Worm (Caenorhabditis elegans) whole organism, mixed stage, embryonic: ENCODE data around the gene htp-1.

Source experiments
- M03D4.4 ChIP-seq: sonication (generic microtip); optimal IDR thresholded peaks from 2 replicates; lab custom pipeline; 2017; ENCODE audit warnings: mild to moderate bottlenecking, missing genetic modification characterization, missing compliant biosample characterization
- bed-3 ChIP-seq: fragments of 200-800 bp; sonication (Bioruptor generic); optimal IDR thresholded peaks from 3 replicates; lab custom pipeline; 2018; ENCODE audit warnings: mild to moderate bottlenecking, missing genetic modification characterization, moderate library complexity, missing compliant biosample characterization
- ceh-43 ChIP-seq: fragments of 200-800 bp; sonication (Bioruptor generic); optimal IDR thresholded peaks from 2 replicates; lab custom pipeline; 2018; ENCODE audit warnings: mild to moderate bottlenecking, missing genetic modification characterization, moderate library complexity, missing compliant biosample characterization
- ceh-83 ChIP-seq: fragments of 200-800 bp; sonication (Bioruptor generic); optimal IDR thresholded peaks from 2 replicates; lab custom pipeline; 2018; ENCODE audit warnings: mild to moderate bottlenecking, missing genetic modification characterization, missing compliant biosample characterization
- ces-1 ChIP-seq: fragments of 150-350 bp; optimal IDR thresholded peaks from 2 replicates; lab custom pipeline; 2014; ENCODE audit warnings: missing biosample characterization, missing genetic modification reagents, missing genetic modification characterization
- cnd-1 ChIP-seq: fragments of 200-800 bp; sonication (Bioruptor generic); optimal IDR thresholded peaks from 2 replicates; lab custom pipeline; 2018; ENCODE audit warnings: mild to moderate bottlenecking, missing genetic modification characterization, missing compliant biosample characterization
- drap-1 ChIP-seq: fragments of 200-800 bp; sonication (Bioruptor generic); optimal IDR thresholded peaks from 3 replicates; lab custom pipeline; 2018; ENCODE audit warnings: mild to moderate bottlenecking, missing genetic modification characterization, missing compliant biosample characterization
- elt-1 ChIP-seq: sonication (generic microtip); optimal IDR thresholded peaks from 2 replicates; lab custom pipeline; 2017; ENCODE audit warnings: missing genetic modification characterization, mild to moderate bottlenecking, missing compliant biosample characterization, antibody characterized with exemption, moderate library complexity, borderline replicate concordance; ENCODE audit not compliant: insufficient read depth
- flh-1 ChIP-seq: fragments of 200-800 bp; sonication (Bioruptor generic); optimal IDR thresholded peaks from 2 replicates; lab custom pipeline; 2018; ENCODE audit warnings: mild to moderate bottlenecking, missing genetic modification characterization, moderate library complexity, missing compliant biosample characterization
- ham-2 ChIP-seq: fragments of 200-800 bp; sonication (Bioruptor generic); optimal IDR thresholded peaks from 2 replicates; lab custom pipeline; 2018; ENCODE audit warnings: mild to moderate bottlenecking, missing genetic modification characterization, missing compliant biosample characterization
- hlh-1 ChIP-seq: fragments of 150-350 bp; optimal IDR thresholded peaks from 2 replicates; lab custom pipeline; 2014; ENCODE audit warnings: missing biosample characterization, missing genetic modification reagents, missing genetic modification characterization
- lin-13 ChIP-seq: fragments of 150-350 bp; optimal IDR thresholded peaks from 2 replicates; lab custom pipeline; 2014; ENCODE audit warnings: missing biosample characterization, missing genetic modification characterization
- lin-32 ChIP-seq: fragments of 200-800 bp; sonication (Bioruptor generic); optimal IDR thresholded peaks from 2 replicates; lab custom pipeline; 2018; ENCODE audit warnings: mild to moderate bottlenecking, missing genetic modification characterization, missing compliant biosample characterization
- lsy-2 ChIP-seq: fragments of 150-350 bp; optimal IDR thresholded peaks from 2 replicates; lab custom pipeline; 2014; ENCODE audit warnings: missing biosample characterization, missing genetic modification characterization
- mep-1 ChIP-seq: fragments of 150-350 bp; optimal IDR thresholded peaks from 2 replicates; lab custom pipeline; 2017; ENCODE audit warnings: missing biosample characterization, missing genetic modification reagents, missing genetic modification characterization, inconsistent platforms
- mls-2 ChIP-seq: sonication (generic microtip); optimal IDR thresholded peaks from 2 replicates; lab custom pipeline; 2016; ENCODE audit warnings: mild to moderate bottlenecking, missing genetic modification characterization, moderate library complexity, missing compliant biosample characterization
- nhr-12 ChIP-seq: fragments of 150-350 bp; optimal IDR thresholded peaks from 2 replicates; lab custom pipeline; 2014; ENCODE audit warnings: missing biosample characterization, missing genetic modification characterization
- nhr-2 ChIP-seq: fragments of 150-350 bp; optimal IDR thresholded peaks from 2 replicates; lab custom pipeline; 2014; ENCODE audit warnings: missing biosample characterization, missing genetic modification characterization
- nhr-28 ChIP-seq: fragments of 150-350 bp; optimal IDR thresholded peaks from 2 replicates; lab custom pipeline; 2014; ENCODE audit warnings: missing biosample characterization, missing genetic modification characterization
- pha-4 ChIP-seq: fragments of 150-350 bp; optimal IDR thresholded peaks from 2 replicates; lab custom pipeline; 2018; ENCODE audit warnings: missing biosample characterization, missing genetic modification reagents, missing genetic modification characterization
- sem-2 ChIP-seq: fragments of 200-800 bp; sonication (Bioruptor generic); optimal IDR thresholded peaks from 2 replicates; lab custom pipeline; 2018; ENCODE audit warnings: mild to moderate bottlenecking, missing genetic modification characterization, missing compliant biosample characterization
- snpc-4 ChIP-seq: fragments of 150-350 bp; optimal IDR thresholded peaks from 2 replicates; lab custom pipeline; 2014; ENCODE audit warnings: missing biosample characterization, missing genetic modification characterization
- sptf-1 ChIP-seq: sonication (generic microtip); optimal IDR thresholded peaks from 2 replicates; lab custom pipeline; 2017; ENCODE audit warnings: mild to moderate bottlenecking, missing genetic modification characterization, moderate library complexity, missing compliant biosample characterization
- tbx-8 ChIP-seq: fragments of 200-800 bp; sonication (Bioruptor generic); optimal IDR thresholded peaks from 2 replicates; lab custom pipeline; 2018; ENCODE audit warnings: mild to moderate bottlenecking, missing genetic modification characterization, moderate library complexity, missing compliant biosample characterization
- unc-120 ChIP-seq: sonication (generic microtip); optimal IDR thresholded peaks from 2 replicates; lab custom pipeline; 2017; ENCODE audit warnings: missing genetic modification characterization, missing compliant biosample characterization; ENCODE audit not compliant: poor library complexity, severe bottlenecking
- unc-39 ChIP-seq: fragments of 150-350 bp; optimal IDR thresholded peaks from 2 replicates; lab custom pipeline; 2014; ENCODE audit warnings: missing biosample characterization, missing genetic modification characterization
- unc-62 ChIP-seq: fragments of 150-350 bp; optimal IDR thresholded peaks from 2 replicates; lab custom pipeline; 2014; ENCODE audit warnings: missing biosample characterization, missing genetic modification reagents, missing genetic modification characterization
- zip-8 ChIP-seq: fragments of 150-350 bp; optimal IDR thresholded peaks from 2 replicates; lab custom pipeline; 2014; ENCODE audit warnings: missing biosample characterization, missing genetic modification characterization
- ztf-11 ChIP-seq: fragments of 150-350 bp; optimal IDR thresholded peaks from 2 replicates; lab custom pipeline; 2014; ENCODE audit warnings: missing biosample characterization, missing genetic modification characterization

The htp-1 gene

ce11 chrIV:5364135-5364609 is 27.2 kb downstream of the htp-1 start, which contains the start of the genes hda-6 and F41H10.4 (continued):
- peak; percentile 61 for TF ChIP-seq lsy-2
- TF ChIP-seq unc-120 (tag; lab: Kevin White, UChicago), result no peak
- TF ChIP-seq ces-1 (GFP tag; lab: Kevin White, UChicago), result no peak
- TF ChIP-seq, all 35 proteins: peak for 4

- TF ChIP-seq sptf-1 (tag; lab: Kevin White, UChicago) (no peak), lsy-2 (no peak), lin-13 (tag; lab: Kevin White, UChicago) (no peak), bed-3 (GFP tag; lab: Kevin White, UChicago) (no peak), nhr-12 (no peak), nhr-28 (tag; lab: Kevin White, UChicago) (no peak), cnd-1 (tag; lab: Kevin White, UChicago) (no peak), pha-4 (no peak), unc-39 (no peak), ceh-43 (no peak), lin-32 (no peak), flh-1 (GFP tag; lab: Kevin White, UChicago) (no peak), ham-2 (no peak), snpc-4 (no peak), ceh-83 (GFP tag; lab: Kevin White, UChicago) (no peak), ztf-11 (no peak), M03D4.4 (tag; lab: Kevin White, UChicago) (no peak), drap-1 (no peak), unc-62 (GFP tag; lab: Kevin White, UChicago) (no peak)
Observed at ce11 chrIV:5360533-5360932, 30.8 kb downstream of the htp-1 start, which contains the start of gene F41H10.5. Gene F41H10.5, plus strand, starts transcription at chrIV:5360907.

ce11 chrIV:5354564-5354963 is 36.8 kb downstream of the htp-1 start:
- TF ChIP-seq elt-1, result no peak
- TF ChIP-seq M03D4.4 (tag; lab: Kevin White, UChicago), result no peak
- no peak for TF ChIP-seq unc-120 (tag; lab: Kevin White, UChicago)
- TF ChIP-seq nhr-12, result no peak
- TF ChIP-seq lsy-2, result no peak
- TF ChIP-seq cnd-1 (tag; lab: Kevin White, UChicago), result no peak
- no peak for TF ChIP-seq unc-39
- no peak for TF ChIP-seq hlh-1 (tag; lab: Kevin White, UChicago)
- TF ChIP-seq unc-62 (GFP tag; lab: Kevin White, UChicago), result no peak
- TF ChIP-seq pha-4, result no peak
- TF ChIP-seq sem-2 (GFP tag; lab: Kevin White, UChicago), result no peak
- no peak for TF ChIP-seq zip-8

ce11 chrIV:5354124-5354523 is 37.2 kb downstream of the htp-1 start, which contains the start of gene Y4C6B.1:
Gene Y4C6B.1, plus strand, starts transcription at chrIV:5354488.
- TF ChIP-seq lsy-2, result peak; percentile 88
- peak; percentile 18 for TF ChIP-seq mep-1
- no peak for TF ChIP-seq ceh-43
- TF ChIP-seq elt-1, result no peak
- no peak for TF ChIP-seq unc-39

- TF ChIP-seq unc-120 (tag; lab: Kevin White, UChicago), result no peak
- no peak for TF ChIP-seq snpc-4
- TF ChIP-seq sptf-1 (tag; lab: Kevin White, UChicago), result no peak
- TF ChIP-seq mls-2, result no peak
- no peak for TF ChIP-seq nhr-12
- no peak for TF ChIP-seq M03D4.4 (tag; lab: Kevin White, UChicago)
- no peak for TF ChIP-seq bed-3 (GFP tag; lab: Kevin White, UChicago)
- TF ChIP-seq mep-1, result no peak
- no peak for TF ChIP-seq lin-13 (tag; lab: Kevin White, UChicago)
- no peak for TF ChIP-seq nhr-2 (tag; lab: Kevin White, UChicago)
- TF ChIP-seq lin-32, result no peak
- no peak for TF ChIP-seq lsy-2
- no peak for TF ChIP-seq pha-4
- no peak for TF ChIP-seq ztf-11
- no peak for TF ChIP-seq ceh-83 (GFP tag; lab: Kevin White, UChicago)
- no peak for TF ChIP-seq tbx-8 (GFP tag; lab: Kevin White, UChicago)
- TF ChIP-seq unc-62 (GFP tag; lab: Kevin White, UChicago), result no peak
- no peak for TF ChIP-seq ham-2
- TF ChIP-seq nhr-28 (tag; lab: Kevin White, UChicago), result no peak
- no peak for TF ChIP-seq cnd-1 (tag; lab: Kevin White, UChicago)
Observed at ce11 chrIV:5353364-5353763, 38.0 kb downstream of the htp-1 start, which contains the start of gene Y4C6B.7. Gene Y4C6B.7, minus strand, starts transcription at chrIV:5353464.
